Worm (Caenorhabditis elegans) whole organism, young adult: ENCODE measurements around the gene Y65A5A.2.

Source experiments
- B0261.1 ChIP-seq: sonication (generic microtip); optimal IDR thresholded peaks from 2 replicates; lab custom pipeline; 2016; ENCODE audit warnings: mild to moderate bottlenecking, missing genetic modification characterization, moderate library complexity, missing compliant biosample characterization
- F49E8.2 ChIP-seq: sonication (generic microtip); optimal IDR thresholded peaks from 3 replicates; lab custom pipeline; 2017; ENCODE audit warnings: missing genetic modification characterization, mild to moderate bottlenecking, missing compliant biosample characterization, antibody characterized with exemption, moderate library complexity; ENCODE audit not compliant: insufficient read depth
- Y56A3A.18 ChIP-seq: fragments of 200-800 bp; sonication (Bioruptor generic); IDR thresholded peaks from 2 replicates; pipeline ENCODE4 v1.3.6; 2022; ENCODE audit warnings: missing genetic modification reagents, missing genetic modification characterization, missing compliant biosample characterization
- ama-1 ChIP-seq, 3 experiments: fragments of 150-350 bp in 1 of 3; sonication (generic microtip) in 2 of 3; optimal IDR thresholded peaks; 2 replicates each; lab custom pipeline; 2014 to 2018; ENCODE audit warnings: missing biosample characterization in 2 of 3, missing genetic modification characterization in 2 of 3, missing genetic modification reagents in 2 of 3
- aptf-3 ChIP-seq: fragments of 200-800 bp; sonication (Bioruptor generic); IDR thresholded peaks from 2 replicates; pipeline ENCODE4 v1.3.6; 2022; ENCODE audit warnings: missing genetic modification characterization, missing compliant biosample characterization
- bed-2 ChIP-seq: fragments of 200-800 bp; sonication (Bioruptor generic); IDR thresholded peaks from 2 replicates; pipeline ENCODE4 v1.3.6; 2022; ENCODE audit warnings: missing genetic modification reagents, missing genetic modification characterization, missing compliant biosample characterization
- ets-4 ChIP-seq: fragments of 200-800 bp; sonication (Bioruptor generic); optimal IDR thresholded peaks from 2 replicates; lab custom pipeline; 2018; ENCODE audit warnings: mild to moderate bottlenecking, missing genetic modification characterization, missing compliant biosample characterization
- lir-1 ChIP-seq: fragments of 200-800 bp; sonication (Bioruptor generic); conservative IDR thresholded peaks from 2 replicates; pipeline ENCODE4 v1.3.6; 2022; ENCODE audit warnings: missing genetic modification reagents, missing genetic modification characterization, missing compliant biosample characterization
- nfya-1 ChIP-seq: sonication (generic microtip); optimal IDR thresholded peaks from 2 replicates; lab custom pipeline; 2017; ENCODE audit warnings: antibody characterized with exemption, missing compliant biosample characterization, missing genetic modification characterization, borderline replicate concordance; ENCODE audit not compliant: insufficient read depth
- pha-4 ChIP-seq: fragments of 150-350 bp; sonication (generic microtip); optimal IDR thresholded peaks from 2 replicates; lab custom pipeline; 2014; ENCODE audit warnings: missing biosample characterization, missing genetic modification reagents, missing genetic modification characterization
- rpc-1 ChIP-seq, 2 experiments: fragments of 150-350 bp in 1 of 2; sonication (generic microtip) in 1 of 2; optimal IDR thresholded peaks; 2 replicates each; lab custom pipeline; 2014 to 2018; ENCODE audit warnings: missing biosample characterization in 1 of 2, missing genetic modification characterization in 1 of 2, missing genetic modification reagents in 1 of 2, missing genotype in 1 of 2
- somi-1 ChIP-seq: fragments of 200-800 bp; sonication (Bioruptor generic); optimal IDR thresholded peaks from 2 replicates; lab custom pipeline; 2018; ENCODE audit warnings: mild to moderate bottlenecking, missing genetic modification characterization, missing compliant biosample characterization
- tbx-9 ChIP-seq: sonication (generic microtip); optimal IDR thresholded peaks from 2 replicates; lab custom pipeline; 2016; ENCODE audit warnings: borderline replicate concordance, missing genetic modification characterization, inconsistent platforms, missing compliant biosample characterization

- TF ChIP-seq aptf-3: no peak
- TF ChIP-seq somi-1 (GFP tag; lab: Kevin White, UChicago): no peak
- TF ChIP-seq pha-4 (tag; lab: Kevin White, UChicago): no peak
- TF ChIP-seq tbx-9 (tag; lab: Kevin White, UChicago): no peak
- TF ChIP-seq ama-1 (optimal IDR thresholded peaks at IDR 0.05; lab: Kevin White, UChicago): no peak
- no peak for TF ChIP-seq ama-1 (GFP tag; optimal IDR thresholded peaks at IDR 0.05; lab: Kevin White, UChicago)
- TF ChIP-seq F49E8.2: no peak
- no peak for TF ChIP-seq Y56A3A.18 (GFP tag; lab: Robert Waterston, UW)
- TF ChIP-seq bed-2 (GFP tag; lab: Robert Waterston, UW): no peak
- no peak for TF ChIP-seq lir-1 (GFP tag; lab: Robert Waterston, UW)
- TF ChIP-seq B0261.1 (tag; lab: Kevin White, UChicago): no peak
- TF ChIP-seq ets-4 (GFP tag; lab: Kevin White, UChicago): no peak
- TF ChIP-seq nfya-1 (tag; lab: Kevin White, UChicago): no peak
- no peak for TF ChIP-seq rpc-1 (optimal IDR thresholded peaks at IDR 0.05; lab: Kevin White, UChicago)
- TF ChIP-seq rpc-1 (tag; optimal IDR thresholded peaks at IDR 0.05; lab: Kevin White, UChicago): no peak
Measured at ce11 chrIV:16431929-16432328, 20.1 kb downstream of the Y65A5A.2 start, which contains the start of gene dlc-3.
